Fruit fly (Drosophila melanogaster) Kc167 (cell line): Measurements from ENCODE around the gene ppk31.

Source experiments
- Myc ChIP-seq: fragments of >200 bp; optimal IDR thresholded peaks from 2 replicates; lab custom pipeline; 2017; ENCODE audit warnings: missing external identifiers
- Sin3A ChIP-seq: fragments of >200 bp; optimal IDR thresholded peaks from 2 replicates; lab custom pipeline; 2018; ENCODE audit warnings: missing external identifiers
- h ChIP-seq: fragments of >200 bp; optimal IDR thresholded peaks from 3 replicates; lab custom pipeline; 2018; ENCODE audit warnings: missing external identifiers
- insv ChIP-seq: fragments of >200 bp; optimal IDR thresholded peaks from 3 replicates; lab custom pipeline; 2018; ENCODE audit warnings: missing external identifiers
- psq ChIP-seq: fragments of >200 bp; optimal IDR thresholded peaks from 2 replicates; lab custom pipeline; 2017; ENCODE audit warnings: missing external identifiers
- ttk ChIP-seq: sonication (Bioruptor generic); optimal IDR thresholded peaks from 2 replicates; lab custom pipeline; 2017; ENCODE audit warnings: missing external identifiers

Gene ppk31

dm6 chr3R:27137914-27138323 is 25.0 kb upstream of the ppk31 start:
- TF ChIP-seq ttk (lab: Kevin White, UChicago): no peak
- no peak for TF ChIP-seq psq (lab: Kevin White, UChicago)

dm6 chr3R:27138700-27139099 is 24.2 kb upstream of the ppk31 start:
- TF ChIP-seq ttk (lab: Kevin White, UChicago) (no peak), Myc (no peak), psq (lab: Kevin White, UChicago) (no peak), insv (lab: Kevin White, UChicago) (no peak), Sin3A (lab: Kevin White, UChicago) (no peak), h (lab: Kevin White, UChicago) (no peak)

- TF ChIP-seq Sin3A (lab: Kevin White, UChicago): no peak
- no peak for TF ChIP-seq h (lab: Kevin White, UChicago)
- TF ChIP-seq ttk (lab: Kevin White, UChicago): no peak
- no peak for TF ChIP-seq insv (lab: Kevin White, UChicago)
- no peak for TF ChIP-seq Myc
Observed at dm6 chr3R:27139963-27140362, 23.0 kb upstream of the ppk31 start.

dm6 chr3R:27148812-27149769 is 13.8 kb upstream of the ppk31 start:
- TF ChIP-seq ttk (lab: Kevin White, UChicago): no peak
- no peak for TF ChIP-seq Sin3A (lab: Kevin White, UChicago)
- no peak for TF ChIP-seq insv (lab: Kevin White, UChicago)
- no peak for TF ChIP-seq h (lab: Kevin White, UChicago)
- no peak for TF ChIP-seq Myc

- TF ChIP-seq psq (lab: Kevin White, UChicago): no peak
- no peak for TF ChIP-seq ttk (lab: Kevin White, UChicago)
- TF ChIP-seq Myc: no peak
- no peak for TF ChIP-seq h (lab: Kevin White, UChicago)
- TF ChIP-seq insv (lab: Kevin White, UChicago): no peak
- TF ChIP-seq Sin3A (lab: Kevin White, UChicago): no peak
Observed at dm6 chr3R:27149884-27150676, 12.8 kb upstream of the ppk31 start.

- TF ChIP-seq insv (lab: Kevin White, UChicago): no peak
- no peak for TF ChIP-seq ttk (lab: Kevin White, UChicago)
- TF ChIP-seq Sin3A (lab: Kevin White, UChicago): no peak
- TF ChIP-seq h (lab: Kevin White, UChicago): no peak
- TF ChIP-seq psq (lab: Kevin White, UChicago): no peak
- TF ChIP-seq Myc: no peak
Observed at dm6 chr3R:27150685-27151515, 12.0 kb upstream of the ppk31 start, which contains the start of gene CG6051. Gene CG6051 (minus strand): TSS chr3R:27151069.

- no peak for TF ChIP-seq ttk (lab: Kevin White, UChicago)
- no peak for TF ChIP-seq Sin3A (lab: Kevin White, UChicago)
- TF ChIP-seq psq (lab: Kevin White, UChicago): no peak
- TF ChIP-seq h (lab: Kevin White, UChicago): no peak
- no peak for TF ChIP-seq Myc
- TF ChIP-seq insv (lab: Kevin White, UChicago): no peak
Observed at dm6 chr3R:27151516-27151823, 11.5 kb upstream of the ppk31 start, which contains the start of gene Men-b. Gene Men-b (plus strand): TSS chr3R:27151662.

- TF ChIP-seq insv (lab: Kevin White, UChicago) (no peak), psq (lab: Kevin White, UChicago) (no peak), h (lab: Kevin White, UChicago) (no peak), Sin3A (lab: Kevin White, UChicago) (no peak), Myc (no peak), ttk (lab: Kevin White, UChicago) (no peak)
Observed at dm6 chr3R:27152129-27152968, 10.6 kb upstream of the ppk31 start.

dm6 chr3R:27153062-27153878 is 9.7 kb upstream of the ppk31 start:
- TF ChIP-seq psq (lab: Kevin White, UChicago): no peak
- TF ChIP-seq Sin3A (lab: Kevin White, UChicago): no peak
- no peak for TF ChIP-seq insv (lab: Kevin White, UChicago)
- TF ChIP-seq ttk (lab: Kevin White, UChicago): no peak
- TF ChIP-seq h (lab: Kevin White, UChicago): no peak
- TF ChIP-seq Myc: no peak

dm6 chr3R:27154001-27154400 is 8.9 kb upstream of the ppk31 start:
- no peak for TF ChIP-seq psq (lab: Kevin White, UChicago)
- TF ChIP-seq insv (lab: Kevin White, UChicago): no peak
- no peak for TF ChIP-seq h (lab: Kevin White, UChicago)
- no peak for TF ChIP-seq Sin3A (lab: Kevin White, UChicago)
- TF ChIP-seq ttk (lab: Kevin White, UChicago): no peak
- TF ChIP-seq Myc: no peak
